3 fruit fly cellular contexts compared by ENCODE assay signal in the genomic region with DNA sequence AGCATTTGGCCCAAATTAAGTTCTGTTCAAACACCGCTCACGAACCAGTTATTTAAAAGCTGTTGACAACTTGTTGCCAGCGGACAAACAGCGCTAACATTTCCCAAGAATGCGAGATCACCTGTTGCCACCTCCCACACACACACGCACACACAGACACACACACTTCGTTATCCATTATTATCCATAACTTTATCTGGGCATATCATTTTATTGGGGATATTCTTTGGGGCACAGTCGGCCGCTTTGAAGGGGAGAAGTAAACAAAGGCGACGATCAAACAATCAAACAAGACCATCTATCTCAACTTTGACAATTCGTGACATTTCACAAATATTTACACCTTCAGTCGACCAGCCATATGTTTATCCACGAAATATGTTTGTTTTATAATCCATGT.
TF ChIP-seq lines count a peak whose summit lies in the region.

No protein-coding gene starts in this region.

- peak; percentile 17 for TF ChIP-seq CTCF in whole organism, embryonic (GFP tag; optimal IDR thresholded peaks at IDR 0.05; lab: Kevin White, UChicago)

TF ChIP-seq in whole organism, embryonic, 481 proteins besides CTCF, POLR2A, EP300 and RAD21 (continues in another document):
- TF ChIP-seq dmrt11E (tag; optimal IDR thresholded peaks at IDR 0.05; lab: Kevin White, UChicago) (peak; percentile 24), kni (GFP tag; optimal IDR thresholded peaks at IDR 0.05; lab: Kevin White, UChicago) (peak; percentile 51), CG15601 (tag; optimal IDR thresholded peaks at IDR 0.05; lab: Kevin White, UChicago) (peak; percentile 60), Jarid2 (GFP tag; optimal IDR thresholded peaks at IDR 0.05; lab: Kevin White, UChicago) (peak; percentile 11), CG34224 (GFP tag; IDR thresholded peaks at IDR 0.05; lab: Robert Waterston, UW; ENCODE audit: partially characterized antibody) (no peak), hkb (optimal IDR thresholded peaks at IDR 0.05; lab: Kevin White, UChicago) (no peak), hkb (GFP tag; IDR thresholded peaks at IDR 0.05; lab: Robert Waterston, UW) (0 out of 2 replicates have a peak, but pooled peaks have one; percentile 19), CG1603 (tag; optimal IDR thresholded peaks at IDR 0.05; lab: Kevin White, UChicago) (peak; percentile 56), caup (GFP tag; optimal IDR thresholded peaks at IDR 0.05; lab: Kevin White, UChicago; ENCODE audit: severe bottlenecking) (peak; percentile 28), gsb (GFP tag; IDR thresholded peaks at IDR 0.05; lab: Robert Waterston, UW) (peak; percentile 16; the same call in 1 of the 2 replicates), CG8359 (GFP tag; optimal IDR thresholded peaks at IDR 0.05; lab: Kevin White, UChicago; ENCODE audit: borderline replicate concordance) (peak; percentile 36), ranshi (GFP tag; IDR thresholded peaks at IDR 0.05; lab: Robert Waterston, UW) (no peak), NC2β (GFP tag; optimal IDR thresholded peaks at IDR 0.05; lab: Kevin White, UChicago) (no peak), gcm2 (GFP tag; optimal IDR thresholded peaks at IDR 0.05; lab: Kevin White, UChicago) (no peak), tx (GFP tag; optimal IDR thresholded peaks at IDR 0.05; lab: Kevin White, UChicago) (no peak), CG17359 (tag; optimal IDR thresholded peaks at IDR 0.05; lab: Kevin White, UChicago) (peak; percentile 28), CG9932 (GFP tag; IDR thresholded peaks at IDR 0.05; lab: Robert Waterston, UW) (0 out of 2 replicates have a peak, but pooled peaks have one; percentile 12), Meics (GFP tag; optimal IDR thresholded peaks at IDR 0.05; lab: Kevin White, UChicago) (peak; percentile 16), chinmo (GFP tag; IDR thresholded peaks at IDR 0.05; lab: Robert Waterston, UW; ENCODE audit: partially characterized antibody) (0 out of 4 replicates have a peak, but pooled peaks have one; percentile 10), Fer1 (GFP tag; optimal IDR thresholded peaks at IDR 0.05; lab: Kevin White, UChicago) (peak; percentile 25), CG4820 (GFP tag; optimal IDR thresholded peaks at IDR 0.05; lab: Kevin White, UChicago) (no peak), Trl (optimal IDR thresholded peaks at IDR 0.05; lab: Kevin White, UChicago) (no peak), Trl (GFP tag; optimal IDR thresholded peaks at IDR 0.05; lab: Kevin White, UChicago) (peak; percentile 5), unpg (GFP tag; optimal IDR thresholded peaks at IDR 0.05; lab: Kevin White, UChicago) (peak; percentile 18), CG17385 (GFP tag; optimal IDR thresholded peaks at IDR 0.05; lab: Kevin White, UChicago) (peak; percentile 17), CG12219 (GFP tag; optimal IDR thresholded peaks at IDR 0.05; lab: Kevin White, UChicago) (peak; percentile 17), Hr39 (optimal IDR thresholded peaks at IDR 0.05; lab: Kevin White, UChicago) (no peak)

TF ChIP-seq in whole organism, prepupa, 60 proteins besides CTCF, POLR2A, EP300 and RAD21:
- TF ChIP-seq CG6792 (GFP tag; optimal IDR thresholded peaks at IDR 0.05; lab: Kevin White, UChicago) (no peak), fkh (GFP tag; optimal IDR thresholded peaks at IDR 0.05; lab: Kevin White, UChicago) (peak; percentile 78)
TF ChIP-seq in whole organism, prepupa: peak in this region for 1.

TF ChIP-seq in whole organism, wandering third instar larva, 38 proteins besides CTCF, POLR2A, EP300 and RAD21:
- no peak for TF ChIP-seq usp (GFP tag; optimal IDR thresholded peaks at IDR 0.05; lab: Kevin White, UChicago)
- TF ChIP-seq Dif (GFP tag; optimal IDR thresholded peaks at IDR 0.05; lab: Kevin White, UChicago; ENCODE audit: partially characterized antibody), result no peak
- TF ChIP-seq woc (GFP tag; optimal IDR thresholded peaks at IDR 0.05; lab: Kevin White, UChicago), result no peak
- no peak for TF ChIP-seq OdsH (GFP tag; optimal IDR thresholded peaks at IDR 0.05; lab: Kevin White, UChicago)
- peak; percentile 14 for TF ChIP-seq Dfd (GFP tag; optimal IDR thresholded peaks at IDR 0.05; lab: Kevin White, UChicago)
- TF ChIP-seq lola (GFP tag; optimal IDR thresholded peaks at IDR 0.05; lab: Kevin White, UChicago), result no peak
- no peak for TF ChIP-seq CG9705 (GFP tag; optimal IDR thresholded peaks at IDR 0.05; lab: Kevin White, UChicago)
